Fruit fly (Drosophila melanogaster): ENCODE measurements around the gene CG4953.

DNA sequence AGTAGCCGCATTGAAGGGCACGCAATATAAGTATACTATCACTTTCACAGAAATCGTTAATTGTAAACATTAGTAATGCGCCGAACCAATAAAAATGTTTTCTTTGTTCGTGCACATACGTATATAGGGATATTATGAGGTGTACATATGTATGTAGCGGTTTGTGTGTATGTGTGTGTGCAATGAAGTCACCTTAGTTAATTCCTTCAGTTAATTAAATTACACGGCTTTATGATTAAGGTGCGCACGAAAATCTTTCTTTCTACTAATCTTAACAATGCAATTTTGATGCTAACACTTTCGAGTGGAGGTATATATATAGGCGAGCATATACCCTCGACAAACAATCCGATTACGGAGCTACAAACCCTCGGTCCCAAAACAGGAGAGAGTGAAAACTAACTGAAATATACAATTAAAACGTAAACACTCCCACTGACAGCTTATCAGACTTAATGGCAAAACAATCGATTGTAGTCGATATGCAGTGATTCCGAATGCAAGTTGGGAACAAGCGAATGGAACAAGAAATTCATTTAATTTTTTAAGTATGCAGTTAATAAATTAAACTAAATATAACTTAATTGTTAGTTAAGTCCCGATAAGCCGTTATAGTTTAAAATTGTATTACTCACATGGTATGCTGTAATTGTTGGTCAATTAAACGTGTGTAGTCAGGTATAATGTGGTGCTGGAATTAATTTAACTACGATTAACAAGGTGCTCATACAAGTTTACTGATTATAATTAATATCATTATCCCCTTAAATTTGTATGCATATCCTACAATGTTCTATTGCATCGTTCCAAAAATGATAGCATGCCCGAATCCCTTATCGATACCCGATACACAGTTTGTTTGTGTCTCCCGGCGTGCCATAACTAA, 45.8 kb upstream of the CG4953 start, which contains the start of the genes Npc1a and Prosalpha6:
- TF ChIP-seq CG32264 (GFP tag; optimal IDR thresholded peaks at IDR 0.05) (no peak), OdsH (GFP tag; optimal IDR thresholded peaks at IDR 0.05) (no peak), Hr78 (GFP tag; optimal IDR thresholded peaks at IDR 0.05) (no peak), woc (GFP tag; optimal IDR thresholded peaks at IDR 0.05) (peak; percentile 88), lola (GFP tag; optimal IDR thresholded peaks at IDR 0.05) (no peak), Mio (GFP tag; optimal IDR thresholded peaks at IDR 0.05) (no peak), pan (optimal IDR thresholded peaks at IDR 0.05) (no peak)

All from whole organism, wandering third instar larva.